Worm (Caenorhabditis elegans) whole organism, mixed stage, embryonic: Measurements from ENCODE around the gene clec-258.

ENCODE experiments used
- bed-3 ChIP-seq: fragments of 200-800 bp; sonication (Bioruptor generic); optimal IDR thresholded peaks from 3 replicates; lab custom pipeline; 2018; ENCODE audit warnings: mild to moderate bottlenecking, missing genetic modification characterization, moderate library complexity, missing compliant biosample characterization
- blmp-1 ChIP-seq: fragments of 150-350 bp; optimal IDR thresholded peaks from 2 replicates; lab custom pipeline; 2014; ENCODE audit warnings: missing biosample characterization, missing genetic modification characterization
- ceh-39 ChIP-seq: fragments of 150-350 bp; optimal IDR thresholded peaks from 2 replicates; lab custom pipeline; 2014; ENCODE audit warnings: missing biosample characterization, missing genetic modification characterization
- ceh-83 ChIP-seq: fragments of 200-800 bp; sonication (Bioruptor generic); optimal IDR thresholded peaks from 2 replicates; lab custom pipeline; 2018; ENCODE audit warnings: mild to moderate bottlenecking, missing genetic modification characterization, missing compliant biosample characterization
- ces-1 ChIP-seq: fragments of 150-350 bp; optimal IDR thresholded peaks from 2 replicates; lab custom pipeline; 2014; ENCODE audit warnings: missing biosample characterization, missing genetic modification reagents, missing genetic modification characterization
- cnd-1 ChIP-seq: fragments of 200-800 bp; sonication (Bioruptor generic); optimal IDR thresholded peaks from 2 replicates; lab custom pipeline; 2018; ENCODE audit warnings: mild to moderate bottlenecking, missing genetic modification characterization, missing compliant biosample characterization
- drap-1 ChIP-seq: fragments of 200-800 bp; sonication (Bioruptor generic); optimal IDR thresholded peaks from 3 replicates; lab custom pipeline; 2018; ENCODE audit warnings: mild to moderate bottlenecking, missing genetic modification characterization, missing compliant biosample characterization
- elt-1 ChIP-seq: sonication (generic microtip); optimal IDR thresholded peaks from 2 replicates; lab custom pipeline; 2017; ENCODE audit warnings: missing genetic modification characterization, mild to moderate bottlenecking, missing compliant biosample characterization, antibody characterized with exemption, moderate library complexity, borderline replicate concordance; ENCODE audit not compliant: insufficient read depth
- elt-3 ChIP-seq: fragments of 150-350 bp; optimal IDR thresholded peaks from 2 replicates; lab custom pipeline; 2014; ENCODE audit warnings: missing biosample characterization, missing genetic modification characterization
- flh-1 ChIP-seq: fragments of 200-800 bp; sonication (Bioruptor generic); optimal IDR thresholded peaks from 2 replicates; lab custom pipeline; 2018; ENCODE audit warnings: mild to moderate bottlenecking, missing genetic modification characterization, moderate library complexity, missing compliant biosample characterization
- ham-2 ChIP-seq: fragments of 200-800 bp; sonication (Bioruptor generic); optimal IDR thresholded peaks from 2 replicates; lab custom pipeline; 2018; ENCODE audit warnings: mild to moderate bottlenecking, missing genetic modification characterization, missing compliant biosample characterization
- lin-13 ChIP-seq: fragments of 150-350 bp; optimal IDR thresholded peaks from 2 replicates; lab custom pipeline; 2014; ENCODE audit warnings: missing biosample characterization, missing genetic modification characterization
- lin-32 ChIP-seq: fragments of 200-800 bp; sonication (Bioruptor generic); optimal IDR thresholded peaks from 2 replicates; lab custom pipeline; 2018; ENCODE audit warnings: mild to moderate bottlenecking, missing genetic modification characterization, missing compliant biosample characterization
- lsy-2 ChIP-seq: fragments of 150-350 bp; optimal IDR thresholded peaks from 2 replicates; lab custom pipeline; 2014; ENCODE audit warnings: missing biosample characterization, missing genetic modification characterization
- mab-5 ChIP-seq: fragments of 150-350 bp; optimal IDR thresholded peaks from 2 replicates; lab custom pipeline; 2014; ENCODE audit warnings: missing biosample characterization, missing genetic modification characterization
- mep-1 ChIP-seq: fragments of 150-350 bp; optimal IDR thresholded peaks from 2 replicates; lab custom pipeline; 2017; ENCODE audit warnings: missing biosample characterization, missing genetic modification reagents, missing genetic modification characterization, inconsistent platforms
- mls-2 ChIP-seq: sonication (generic microtip); optimal IDR thresholded peaks from 2 replicates; lab custom pipeline; 2016; ENCODE audit warnings: mild to moderate bottlenecking, missing genetic modification characterization, moderate library complexity, missing compliant biosample characterization
- nhr-12 ChIP-seq: fragments of 150-350 bp; optimal IDR thresholded peaks from 2 replicates; lab custom pipeline; 2014; ENCODE audit warnings: missing biosample characterization, missing genetic modification characterization
- nhr-2 ChIP-seq: fragments of 150-350 bp; optimal IDR thresholded peaks from 2 replicates; lab custom pipeline; 2014; ENCODE audit warnings: missing biosample characterization, missing genetic modification characterization
- nhr-237 ChIP-seq: fragments of 150-350 bp; optimal IDR thresholded peaks from 2 replicates; lab custom pipeline; 2014; ENCODE audit warnings: missing biosample characterization, missing genetic modification characterization
- nhr-76 ChIP-seq: sonication (generic microtip); optimal IDR thresholded peaks from 2 replicates; lab custom pipeline; 2017; ENCODE audit warnings: missing biosample characterization, missing genetic modification characterization
- pha-4 ChIP-seq: fragments of 150-350 bp; optimal IDR thresholded peaks from 2 replicates; lab custom pipeline; 2018; ENCODE audit warnings: missing biosample characterization, missing genetic modification reagents, missing genetic modification characterization
- snpc-4 ChIP-seq: fragments of 150-350 bp; optimal IDR thresholded peaks from 2 replicates; lab custom pipeline; 2014; ENCODE audit warnings: missing biosample characterization, missing genetic modification characterization
- sptf-1 ChIP-seq: sonication (generic microtip); optimal IDR thresholded peaks from 2 replicates; lab custom pipeline; 2017; ENCODE audit warnings: mild to moderate bottlenecking, missing genetic modification characterization, moderate library complexity, missing compliant biosample characterization
- tbx-8 ChIP-seq: fragments of 200-800 bp; sonication (Bioruptor generic); optimal IDR thresholded peaks from 2 replicates; lab custom pipeline; 2018; ENCODE audit warnings: mild to moderate bottlenecking, missing genetic modification characterization, moderate library complexity, missing compliant biosample characterization
- unc-120 ChIP-seq: sonication (generic microtip); optimal IDR thresholded peaks from 2 replicates; lab custom pipeline; 2017; ENCODE audit warnings: missing genetic modification characterization, missing compliant biosample characterization; ENCODE audit not compliant: poor library complexity, severe bottlenecking
- unc-39 ChIP-seq: fragments of 150-350 bp; optimal IDR thresholded peaks from 2 replicates; lab custom pipeline; 2014; ENCODE audit warnings: missing biosample characterization, missing genetic modification characterization
- ztf-11 ChIP-seq: fragments of 150-350 bp; optimal IDR thresholded peaks from 2 replicates; lab custom pipeline; 2014; ENCODE audit warnings: missing biosample characterization, missing genetic modification characterization

clec-258 gene

ce11 chrV:19788360-19788759, at the start of gene clec-258:
clec-258 (plus strand) TSS chrV:19788440.
- TF ChIP-seq snpc-4 (tag; lab: Kevin White, UChicago) (no peak), ceh-83 (GFP tag; lab: Kevin White, UChicago) (no peak), lin-32 (GFP tag; lab: Kevin White, UChicago) (no peak), nhr-76 (tag; lab: Kevin White, UChicago) (no peak), tbx-8 (GFP tag; lab: Kevin White, UChicago) (no peak), lsy-2 (no peak), drap-1 (no peak), nhr-12 (tag; lab: Kevin White, UChicago) (no peak)

ce11 chrV:19741034-19741433, 47.2 kb upstream of the clec-258 start, which contains the start of gene W04E12.2:
W04E12.2 (minus strand) TSS chrV:19741134.
- TF ChIP-seq elt-1 (tag; lab: Kevin White, UChicago) (no peak), unc-39 (tag; lab: Kevin White, UChicago) (no peak), cnd-1 (tag; lab: Kevin White, UChicago) (no peak), nhr-2 (tag; lab: Kevin White, UChicago) (no peak)

ce11 chrV:19741651-19742050, 46.6 kb upstream of the clec-258 start, which contains the start of gene W04E12.3:
W04E12.3 (plus strand) TSS chrV:19741951.
- TF ChIP-seq cnd-1 (tag; lab: Kevin White, UChicago) = no peak
- TF ChIP-seq sptf-1 = no peak
- no peak for TF ChIP-seq ces-1 (GFP tag; lab: Kevin White, UChicago)

- TF ChIP-seq pha-4 (tag; lab: Kevin White, UChicago) (no peak), bed-3 (GFP tag; lab: Kevin White, UChicago) (no peak), unc-120 (no peak), ham-2 (GFP tag; lab: Kevin White, UChicago) (no peak), elt-3 (no peak), tbx-8 (GFP tag; lab: Kevin White, UChicago) (no peak), nhr-237 (tag; lab: Kevin White, UChicago) (no peak), ces-1 (GFP tag; lab: Kevin White, UChicago) (no peak), nhr-12 (tag; lab: Kevin White, UChicago) (no peak), mab-5 (tag; lab: Kevin White, UChicago) (no peak), nhr-76 (tag; lab: Kevin White, UChicago) (no peak), flh-1 (GFP tag; lab: Kevin White, UChicago) (no peak)
- TF ChIP-seq, all 35 proteins: peak for 0
Observed at ce11 chrV:19743305-19743704, 44.9 kb upstream of the clec-258 start, which contains the start of gene W04E12.4. W04E12.4 (plus strand) TSS chrV:19743605.

- TF ChIP-seq unc-39 (tag; lab: Kevin White, UChicago) = no peak
- no peak for TF ChIP-seq mep-1 (tag; lab: Kevin White, UChicago)
- TF ChIP-seq drap-1 = no peak
- TF ChIP-seq unc-120 = no peak
- no peak for TF ChIP-seq mab-5 (tag; lab: Kevin White, UChicago)
- no peak for TF ChIP-seq lin-32 (GFP tag; lab: Kevin White, UChicago)
- no peak for TF ChIP-seq elt-3
- no peak for TF ChIP-seq blmp-1 (tag; lab: Kevin White, UChicago)
Observed at ce11 chrV:19743794-19744193, 44.4 kb upstream of the clec-258 start.

- TF ChIP-seq lin-13 (tag; lab: Kevin White, UChicago) (no peak), pha-4 (tag; lab: Kevin White, UChicago) (no peak), nhr-12 (tag; lab: Kevin White, UChicago) (no peak), elt-3 (no peak), ztf-11 (tag; lab: Kevin White, UChicago) (no peak), nhr-76 (tag; lab: Kevin White, UChicago) (no peak)
Observed at ce11 chrV:19744210-19744609, 44.0 kb upstream of the clec-258 start.

- no peak for TF ChIP-seq ces-1 (GFP tag; lab: Kevin White, UChicago)
- TF ChIP-seq nhr-76 (tag; lab: Kevin White, UChicago) = no peak
- no peak for TF ChIP-seq bed-3 (GFP tag; lab: Kevin White, UChicago)
- no peak for TF ChIP-seq nhr-237 (tag; lab: Kevin White, UChicago)
- no peak for TF ChIP-seq lin-13 (tag; lab: Kevin White, UChicago)
- no peak for TF ChIP-seq ceh-83 (GFP tag; lab: Kevin White, UChicago)
- TF ChIP-seq ceh-39 = no peak
- no peak for TF ChIP-seq elt-3
- no peak for TF ChIP-seq ham-2 (GFP tag; lab: Kevin White, UChicago)
- TF ChIP-seq mep-1 (tag; lab: Kevin White, UChicago) = no peak
- no peak for TF ChIP-seq pha-4 (tag; lab: Kevin White, UChicago)
- no peak for TF ChIP-seq elt-1 (tag; lab: Kevin White, UChicago)
- no peak for TF ChIP-seq mls-2 (tag; lab: Kevin White, UChicago)
- no peak for TF ChIP-seq lsy-2
Observed at ce11 chrV:19745852-19746251, 42.4 kb upstream of the clec-258 start, which contains the start of gene W04E12.5. W04E12.5 (plus strand) TSS chrV:19746152.
